Fruit fly (Drosophila melanogaster) whole organism: Measurements from ENCODE around the gene ppk23.

Source experiments
- CG8478 ChIP-seq: fragments of >200 bp; optimal IDR thresholded peaks from 2 replicates; lab custom pipeline; 2018; ENCODE audit warnings: inconsistent platforms
- Dll ChIP-seq: fragments of >200 bp; optimal IDR thresholded peaks from 2 replicates; lab custom pipeline; 2017
- EcR ChIP-seq, 2 experiments: fragments of >200 bp; optimal IDR thresholded peaks; 2 replicates each; lab custom pipeline; 2017; ENCODE audit warnings: missing biosample characterization in 2 of 2, missing genetic modification characterization in 2 of 2, missing genetic modification reagents in 2 of 2
- pan ChIP-seq: fragments of >200 bp; optimal IDR thresholded peaks from 2 replicates; lab custom pipeline; 2017
- psq ChIP-seq: fragments of >200 bp; optimal IDR thresholded peaks from 2 replicates; lab custom pipeline; 2017
- usp ChIP-seq: fragments of >200 bp; optimal IDR thresholded peaks from 2 replicates; lab custom pipeline; 2017; ENCODE audit warnings: missing biosample characterization, missing genetic modification characterization, mixed read lengths

ppk23 gene

dm6 chrX:17561130-17561942, 7.7 kb downstream of the ppk23 start, which contains the start of gene CG43658:
CG43658 (minus strand) TSS chrX:17561180.
- no peak for TF ChIP-seq Dll (lab: Kevin White, UChicago)
- no peak for TF ChIP-seq psq (lab: Kevin White, UChicago)
- TF ChIP-seq EcR (GFP tag; optimal IDR thresholded peaks at IDR 0.05; lab: Kevin White, UChicago): no peak
- TF ChIP-seq pan: no peak
- no peak for TF ChIP-seq usp (GFP tag; lab: Kevin White, UChicago)
- TF ChIP-seq CG8478 (lab: Kevin White, UChicago): no peak

dm6 chrX:17558708-17559107, 10.3 kb downstream of the ppk23 start:
- TF ChIP-seq CG8478 (lab: Kevin White, UChicago): no peak

dm6 chrX:17555139-17555538, 13.9 kb downstream of the ppk23 start:
- no peak for TF ChIP-seq EcR (GFP tag; optimal IDR thresholded peaks at IDR 0.05; lab: Kevin White, UChicago)

- TF ChIP-seq CG8478 (lab: Kevin White, UChicago): no peak
- TF ChIP-seq psq (lab: Kevin White, UChicago): no peak
- no peak for TF ChIP-seq usp (GFP tag; lab: Kevin White, UChicago)
- no peak for TF ChIP-seq Dll (lab: Kevin White, UChicago)
- no peak for TF ChIP-seq EcR (GFP tag; optimal IDR thresholded peaks at IDR 0.05; lab: Kevin White, UChicago)
- no peak for TF ChIP-seq pan
Observed at dm6 chrX:17550957-17551356, 18.1 kb downstream of the ppk23 start.

- TF ChIP-seq Dll (lab: Kevin White, UChicago): no peak
- TF ChIP-seq pan: no peak
- TF ChIP-seq psq (lab: Kevin White, UChicago): no peak
Observed at dm6 chrX:17550307-17550706, 18.7 kb downstream of the ppk23 start.

- TF ChIP-seq psq (lab: Kevin White, UChicago) (no peak), pan (no peak), EcR (GFP tag; optimal IDR thresholded peaks at IDR 0.05; lab: Kevin White, UChicago) (no peak), Dll (lab: Kevin White, UChicago) (no peak), usp (GFP tag; lab: Kevin White, UChicago) (no peak), CG8478 (lab: Kevin White, UChicago) (no peak)
Observed at dm6 chrX:17545580-17545979, 23.4 kb downstream of the ppk23 start.

dm6 chrX:17544409-17544808, 24.6 kb downstream of the ppk23 start:
- no peak for TF ChIP-seq psq (lab: Kevin White, UChicago)
- no peak for TF ChIP-seq usp (GFP tag; lab: Kevin White, UChicago)
- TF ChIP-seq pan: no peak

- TF ChIP-seq EcR (GFP tag; optimal IDR thresholded peaks at IDR 0.05; lab: Kevin White, UChicago): no peak
- TF ChIP-seq psq (lab: Kevin White, UChicago): no peak
- no peak for TF ChIP-seq Dll (lab: Kevin White, UChicago)
- no peak for TF ChIP-seq CG8478 (lab: Kevin White, UChicago)
- no peak for TF ChIP-seq usp (GFP tag; lab: Kevin White, UChicago)
- TF ChIP-seq pan: no peak
Observed at dm6 chrX:17543324-17543723, 25.7 kb downstream of the ppk23 start.

dm6 chrX:17542729-17543128, 26.3 kb downstream of the ppk23 start:
- no peak for TF ChIP-seq Dll (lab: Kevin White, UChicago)
- TF ChIP-seq usp (GFP tag; lab: Kevin White, UChicago): no peak
- TF ChIP-seq EcR (GFP tag; optimal IDR thresholded peaks at IDR 0.05; lab: Kevin White, UChicago): no peak
- no peak for TF ChIP-seq pan
- TF ChIP-seq psq (lab: Kevin White, UChicago): no peak
- TF ChIP-seq CG8478 (lab: Kevin White, UChicago): no peak

dm6 chrX:17538410-17538809, 30.6 kb downstream of the ppk23 start:
- TF ChIP-seq CG8478 (lab: Kevin White, UChicago): no peak
- no peak for TF ChIP-seq usp (GFP tag; lab: Kevin White, UChicago)

- TF ChIP-seq psq (lab: Kevin White, UChicago) (no peak), pan (no peak), usp (GFP tag; lab: Kevin White, UChicago) (no peak), EcR (GFP tag; optimal IDR thresholded peaks at IDR 0.05; lab: Kevin White, UChicago) (no peak), CG8478 (lab: Kevin White, UChicago) (no peak), Dll (lab: Kevin White, UChicago) (no peak)
Observed at dm6 chrX:17537276-17537675, 31.8 kb downstream of the ppk23 start.

- no peak for TF ChIP-seq psq (lab: Kevin White, UChicago)
- no peak for TF ChIP-seq pan
- TF ChIP-seq Dll (lab: Kevin White, UChicago): no peak
- no peak for TF ChIP-seq EcR (GFP tag; optimal IDR thresholded peaks at IDR 0.05; lab: Kevin White, UChicago)
- no peak for TF ChIP-seq usp (GFP tag; lab: Kevin White, UChicago)
- no peak for TF ChIP-seq CG8478 (lab: Kevin White, UChicago)
Observed at dm6 chrX:17534321-17534720, 34.7 kb downstream of the ppk23 start.

dm6 chrX:17532158-17532557, 36.9 kb downstream of the ppk23 start:
- TF ChIP-seq pan: no peak
- TF ChIP-seq psq (lab: Kevin White, UChicago): no peak
- no peak for TF ChIP-seq Dll (lab: Kevin White, UChicago)
- TF ChIP-seq CG8478 (lab: Kevin White, UChicago): no peak
- no peak for TF ChIP-seq EcR (GFP tag; optimal IDR thresholded peaks at IDR 0.05; lab: Kevin White, UChicago)
- TF ChIP-seq usp (GFP tag; lab: Kevin White, UChicago): no peak
